Worm (Caenorhabditis elegans) whole organism, L3 larva: ENCODE data around the gene T04F8.2.

Experiments used
- jun-1 ChIP-seq: fragments of 150-350 bp; optimal IDR thresholded peaks from 2 replicates; lab custom pipeline; 2014; ENCODE audit warnings: missing biosample characterization, missing genetic modification reagents, missing genetic modification characterization
- lin-15B ChIP-seq: fragments of 150-350 bp; optimal IDR thresholded peaks from 2 replicates; lab custom pipeline; 2014; ENCODE audit warnings: missing biosample characterization, missing genetic modification characterization
- pha-4 ChIP-seq: fragments of 150-350 bp; optimal IDR thresholded peaks from 2 replicates; lab custom pipeline; 2014; ENCODE audit warnings: missing biosample characterization, missing genetic modification reagents, missing genetic modification characterization

DNA sequence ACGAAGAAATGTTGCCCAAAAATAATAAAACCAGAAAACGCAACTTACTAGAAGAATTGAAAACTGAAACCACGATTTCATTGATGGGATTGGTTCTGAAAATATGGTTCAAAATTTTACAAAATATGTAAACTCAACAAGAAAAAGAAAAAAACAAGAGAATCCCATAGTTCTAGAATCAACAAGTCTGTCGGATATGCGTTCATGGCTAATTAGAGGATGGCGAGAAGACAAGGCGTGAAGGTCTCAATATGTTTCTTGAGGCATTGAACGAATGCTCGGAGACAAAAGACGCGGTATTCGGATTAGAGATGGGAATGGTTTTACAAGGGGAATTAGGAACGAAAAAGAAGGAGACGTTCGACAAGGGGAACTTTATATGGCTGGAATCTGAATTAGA is 5.6 kb downstream of the T04F8.2 start, which contains the start of gene cutl-11:
- no peak for TF ChIP-seq pha-4
- TF ChIP-seq jun-1 (tag; lab: Kevin White, UChicago) = no peak
- TF ChIP-seq lin-15B = no peak
